Fruit fly (Drosophila melanogaster) whole organism, embryonic: ENCODE measurements around the gene CG33268.

ENCODE experiments used
- Ada2b ChIP-seq: fragments of 200-800 bp; sonication (Bioruptor generic); IDR thresholded peaks from 2 replicates; pipeline ENCODE4 v1.3.6; 2022; ENCODE audit warnings: missing biosample characterization, missing genetic modification characterization
- Blimp-1 ChIP-seq: fragments of 200-800 bp; sonication (Bioruptor generic); optimal IDR thresholded peaks from 3 replicates; lab custom pipeline; 2018; ENCODE audit warnings: missing biosample characterization, missing genetic modification characterization, mild to moderate bottlenecking, moderate library complexity, missing genetic modification reagents
- CG11695 ChIP-seq: fragments of 200-800 bp; sonication (Bioruptor generic); IDR thresholded peaks from 3 replicates; pipeline ENCODE4 v1.3.6; 2022; ENCODE audit warnings: missing biosample characterization, missing genetic modification characterization
- CG14441 ChIP-seq: fragments of 200-800 bp; sonication (Bioruptor generic); IDR thresholded peaks from 2 replicates; pipeline ENCODE4 v1.3.6; 2022; ENCODE audit warnings: missing biosample characterization, missing genetic modification characterization
- CG14860 ChIP-seq: fragments of 200-800 bp; sonication (Bioruptor generic); IDR thresholded peaks from 3 replicates; pipeline ENCODE4 v1.3.6; 2022; ENCODE audit warnings: missing biosample characterization, missing genetic modification characterization; ENCODE audit not compliant: partially characterized antibody
- CG16813 ChIP-seq: fragments of 200-800 bp; sonication (Bioruptor generic); IDR thresholded peaks from 3 replicates; pipeline ENCODE4 v1.3.6; 2022; ENCODE audit warnings: missing biosample characterization, missing genetic modification characterization; ENCODE audit not compliant: partially characterized antibody
- CG2120 ChIP-seq: fragments of 200-800 bp; sonication (Bioruptor generic); optimal IDR thresholded peaks from 3 replicates; lab custom pipeline; 2016; ENCODE audit warnings: missing biosample characterization, missing genetic modification characterization
- CG30020 ChIP-seq: fragments of 200-800 bp; optimal IDR thresholded peaks from 2 replicates; lab custom pipeline; 2019; ENCODE audit warnings: missing biosample characterization, mild to moderate bottlenecking, missing genetic modification characterization, moderate library complexity
- CG30431 ChIP-seq: fragments of 200-800 bp; sonication (Bioruptor generic); optimal IDR thresholded peaks from 2 replicates; lab custom pipeline; 2017; ENCODE audit warnings: missing biosample characterization, missing genetic modification characterization
- CG31365 ChIP-seq: fragments of 200-800 bp; sonication (Bioruptor generic); optimal IDR thresholded peaks from 2 replicates; lab custom pipeline; 2018; ENCODE audit warnings: missing biosample characterization, mild to moderate bottlenecking, missing genetic modification characterization
- CG3163 ChIP-seq: fragments of 200-800 bp; sonication (Bioruptor generic); optimal IDR thresholded peaks from 3 replicates; lab custom pipeline; 2016; ENCODE audit warnings: missing biosample characterization, missing genetic modification characterization
- CG4328 ChIP-seq: fragments of 200-800 bp; sonication (Bioruptor generic); optimal IDR thresholded peaks from 3 replicates; lab custom pipeline; 2017; ENCODE audit warnings: missing biosample characterization, missing genetic modification reagents, missing genetic modification characterization
- CG6683 ChIP-seq: fragments of 200-800 bp; sonication (Bioruptor generic); optimal IDR thresholded peaks from 2 replicates; lab custom pipeline; 2017; ENCODE audit warnings: missing biosample characterization, mild to moderate bottlenecking, missing genetic modification characterization, missing genetic modification reagents
- CG7786 ChIP-seq: fragments of 200-800 bp; sonication (Bioruptor generic); optimal IDR thresholded peaks from 2 replicates; lab custom pipeline; 2016; ENCODE audit warnings: missing biosample characterization, missing genetic modification characterization
- CG8924 ChIP-seq: fragments of 200-800 bp; optimal IDR thresholded peaks from 3 replicates; lab custom pipeline; 2019; ENCODE audit warnings: missing biosample characterization, mild to moderate bottlenecking, missing genetic modification characterization, moderate library complexity
- CoRest ChIP-seq: fragments of 200-800 bp; sonication (Bioruptor generic); optimal IDR thresholded peaks from 3 replicates; lab custom pipeline; 2018; ENCODE audit warnings: missing biosample characterization, mild to moderate bottlenecking, missing genetic modification characterization, moderate library complexity
- Deaf1 ChIP-seq: fragments of 200-800 bp; optimal IDR thresholded peaks from 3 replicates; lab custom pipeline; 2019; ENCODE audit warnings: missing biosample characterization, mild to moderate bottlenecking, missing genetic modification characterization, moderate library complexity
- Doc3 ChIP-seq: fragments of 200-800 bp; sonication (Bioruptor generic); IDR thresholded peaks from 3 replicates; pipeline ENCODE4 v1.3.6; 2022; ENCODE audit warnings: missing biosample characterization, missing genetic modification characterization; ENCODE audit not compliant: partially characterized antibody
- ERR ChIP-seq: fragments of 200-800 bp; sonication (Bioruptor generic); optimal IDR thresholded peaks from 2 replicates; lab custom pipeline; 2016; ENCODE audit warnings: missing biosample characterization, missing genetic modification characterization
- Eip74EF ChIP-seq, 2 experiments: fragments of 200-800 bp in 1 of 2; fragments of >200 bp in 1 of 2; sonication (Bioruptor generic) in 1 of 2; optimal IDR thresholded peaks; 2 replicates each; lab custom pipeline; 2017 to 2019; ENCODE audit warnings: missing biosample characterization in 2 of 2, missing genetic modification characterization in 2 of 2, mild to moderate bottlenecking in 1 of 2, moderate library complexity in 1 of 2
- HLH4C ChIP-seq: fragments of 200-800 bp; sonication (Bioruptor generic); IDR thresholded peaks from 3 replicates; pipeline ENCODE4 v1.3.6; 2022; ENCODE audit warnings: missing biosample characterization, missing genetic modification characterization; ENCODE audit not compliant: partially characterized antibody
- Hr3 ChIP-seq: fragments of 200-800 bp; sonication (Bioruptor generic); optimal IDR thresholded peaks from 3 replicates; lab custom pipeline; 2016; ENCODE audit warnings: missing biosample characterization, missing genetic modification characterization
- MBD-R2 ChIP-seq: fragments of 200-800 bp; sonication (Bioruptor generic); IDR thresholded peaks from 2 replicates; pipeline ENCODE4 v1.3.6; 2022; ENCODE audit warnings: missing biosample characterization, missing genetic modification characterization
- Neu2 ChIP-seq: fragments of 200-800 bp; sonication (Bioruptor generic); optimal IDR thresholded peaks from 3 replicates; lab custom pipeline; 2016; ENCODE audit warnings: missing biosample characterization, missing genetic modification characterization, borderline replicate concordance
- Opbp ChIP-seq: fragments of 200-800 bp; sonication (Bioruptor generic); IDR thresholded peaks from 3 replicates; pipeline ENCODE4 v1.3.6; 2022; ENCODE audit warnings: missing biosample characterization, missing genetic modification characterization; ENCODE audit not compliant: partially characterized antibody
- Pdp1 ChIP-seq, 2 experiments: fragments of 200-800 bp; sonication (Bioruptor generic); optimal IDR thresholded peaks; 3 replicates each; lab custom pipeline; 2016; ENCODE audit warnings: missing biosample characterization in 2 of 2, missing genetic modification characterization in 2 of 2, mild to moderate bottlenecking in 1 of 2, moderate library complexity in 1 of 2
- Trl ChIP-seq, 3 experiments: fragments of >200 bp in 2 of 3; fragments of 200-800 bp in 1 of 3; sonication (Bioruptor generic) in 1 of 3; optimal IDR thresholded peaks; 2 replicates in 1 of 3; 3 replicates in 2 of 3; lab custom pipeline; 2016 to 2017; ENCODE audit warnings: missing biosample characterization in 1 of 3, missing genetic modification characterization in 1 of 3
- chinmo ChIP-seq: fragments of 200-800 bp; sonication (Bioruptor generic); IDR thresholded peaks from 4 replicates; pipeline ENCODE4 v1.3.6; 2022; ENCODE audit warnings: missing biosample characterization, missing genetic modification characterization; ENCODE audit not compliant: partially characterized antibody
- crol ChIP-seq: fragments of 200-800 bp; sonication (Bioruptor generic); IDR thresholded peaks from 2 replicates; pipeline ENCODE4 v1.3.6; 2022; ENCODE audit warnings: missing biosample characterization, missing genetic modification characterization
- eve ChIP-seq, 2 experiments: fragments of >200 bp; optimal IDR thresholded peaks; 2 replicates each; lab custom pipeline; 2017; ENCODE audit warnings: missing biosample characterization in 2 of 2, missing genetic modification characterization in 2 of 2
- ftz-f1 ChIP-seq: fragments of 200-800 bp; sonication (Bioruptor generic); optimal IDR thresholded peaks from 2 replicates; lab custom pipeline; 2016; ENCODE audit warnings: missing biosample characterization, missing genetic modification characterization
- fu2 ChIP-seq: fragments of 200-800 bp; sonication (Bioruptor generic); optimal IDR thresholded peaks from 2 replicates; lab custom pipeline; 2016; ENCODE audit warnings: missing biosample characterization, missing genetic modification characterization
- h ChIP-seq: fragments of >200 bp; optimal IDR thresholded peaks from 2 replicates; lab custom pipeline; 2017
- ham ChIP-seq: fragments of 200-800 bp; sonication (Bioruptor generic); IDR thresholded peaks from 2 replicates; pipeline ENCODE4 v1.3.6; 2022; ENCODE audit warnings: missing biosample characterization, missing genetic modification characterization
- hkb ChIP-seq, 2 experiments: fragments of 200-800 bp in 1 of 2; fragments of >200 bp in 1 of 2; sonication (Bioruptor generic) in 1 of 2; IDR thresholded peaks in 1 of 2; optimal IDR thresholded peaks in 1 of 2; 2 replicates each; pipeline versions ENCODE4 v1.3.6 to Lab custom; 2017 to 2022; ENCODE audit warnings: missing biosample characterization in 1 of 2, missing genetic modification characterization in 1 of 2
- jumu ChIP-seq: fragments of 200-800 bp; sonication (Bioruptor generic); optimal IDR thresholded peaks from 3 replicates; lab custom pipeline; 2016; ENCODE audit warnings: missing biosample characterization, missing genetic modification characterization
- ken ChIP-seq: fragments of 200-800 bp; sonication (Bioruptor generic); IDR thresholded peaks from 3 replicates; pipeline ENCODE4 v1.3.6; 2022; ENCODE audit warnings: missing biosample characterization, missing genetic modification characterization
- mam ChIP-seq: fragments of 200-800 bp; sonication (Bioruptor generic); optimal IDR thresholded peaks from 3 replicates; lab custom pipeline; 2016; ENCODE audit warnings: missing biosample characterization, missing genetic modification characterization
- oc ChIP-seq: fragments of 200-800 bp; sonication (Bioruptor generic); optimal IDR thresholded peaks from 2 replicates; lab custom pipeline; 2018; ENCODE audit warnings: missing biosample characterization, mild to moderate bottlenecking, missing genetic modification characterization, moderate library complexity
- onecut ChIP-seq: fragments of 200-800 bp; sonication (Bioruptor generic); IDR thresholded peaks from 2 replicates; pipeline ENCODE4 v1.3.6; 2022; ENCODE audit warnings: missing biosample characterization, missing genetic modification characterization
- peb ChIP-seq: fragments of 200-800 bp; sonication (Bioruptor generic); IDR thresholded peaks from 2 replicates; pipeline ENCODE4 v1.3.6; 2022; ENCODE audit warnings: missing biosample characterization, missing genetic modification characterization
- phol ChIP-seq: fragments of 200-800 bp; sonication (Bioruptor generic); optimal IDR thresholded peaks from 3 replicates; lab custom pipeline; 2018; ENCODE audit warnings: missing biosample characterization, mild to moderate bottlenecking, missing genetic modification characterization, moderate library complexity
- pita ChIP-seq: fragments of 200-800 bp; sonication (Bioruptor generic); optimal IDR thresholded peaks from 2 replicates; lab custom pipeline; 2017; ENCODE audit warnings: missing biosample characterization, mild to moderate bottlenecking, missing genetic modification characterization
- pum ChIP-seq: fragments of 200-800 bp; sonication (Bioruptor generic); optimal IDR thresholded peaks from 2 replicates; lab custom pipeline; 2016; ENCODE audit warnings: missing biosample characterization, missing genetic modification characterization
- slou ChIP-seq: fragments of 200-800 bp; sonication (Bioruptor generic); optimal IDR thresholded peaks from 3 replicates; lab custom pipeline; 2016; ENCODE audit warnings: missing biosample characterization, missing genetic modification characterization
- ssp ChIP-seq: fragments of 200-800 bp; sonication (Bioruptor generic); IDR thresholded peaks from 2 replicates; pipeline ENCODE4 v1.3.6; 2022; ENCODE audit warnings: missing biosample characterization, missing genetic modification characterization
- ttk ChIP-seq: fragments of 200-800 bp; sonication (Bioruptor generic); IDR thresholded peaks from 2 replicates; pipeline ENCODE4 v2.1.2; 2022; ENCODE audit warnings: missing biosample characterization, missing genetic modification characterization
- wor ChIP-seq: fragments of 200-800 bp; sonication (Bioruptor generic); IDR thresholded peaks from 2 replicates; pipeline ENCODE4 v1.3.6; 2022; ENCODE audit warnings: missing biosample characterization, missing genetic modification characterization
- zen2 ChIP-seq: fragments of 200-800 bp; sonication (Bioruptor generic); IDR thresholded peaks from 3 replicates; pipeline ENCODE4 v1.3.6; 2022; ENCODE audit warnings: missing biosample characterization, missing genetic modification characterization; ENCODE audit not compliant: partially characterized antibody

CG33268 gene

dm6 chr3L:11586794-11587462 is 4.1 kb downstream of the CG33268 start (continued):
- TF ChIP-seq Hr3 (GFP tag; lab: Kevin White, UChicago) (no peak), slou (GFP tag; lab: Kevin White, UChicago) (no peak), Neu2 (no peak), oc (tag; lab: Kevin White, UChicago) (peak; percentile 38), ttk (GFP tag; lab: Robert Waterston, UW) (no peak), h (lab: Kevin White, UChicago) (no peak), CG14441 (GFP tag; lab: Robert Waterston, UW) (no peak), jumu (GFP tag; lab: Kevin White, UChicago) (no peak), ham (GFP tag; lab: Robert Waterston, UW) (no peak), Blimp-1 (peak; percentile 83), CG31365 (no peak), CoRest (tag; lab: Kevin White, UChicago) (no peak), pum (GFP tag; lab: Kevin White, UChicago) (no peak), CG6683 (no peak), hkb (optimal IDR thresholded peaks at IDR 0.05; lab: Kevin White, UChicago) (no peak), hkb (GFP tag; IDR thresholded peaks at IDR 0.05; lab: Robert Waterston, UW) (peak; percentile 16; the same call in 1 of the 2 replicates), onecut (no peak), CG4328 (no peak), peb (GFP tag; lab: Robert Waterston, UW) (peak; percentile 46; the same call in 1 of the 2 replicates), chinmo (GFP tag; lab: Robert Waterston, UW) (peak; percentile 92), MBD-R2 (GFP tag; lab: Robert Waterston, UW) (no peak), CG3163 (GFP tag; lab: Kevin White, UChicago) (peak; percentile 88), ssp (GFP tag; lab: Robert Waterston, UW) (no peak), CG30020 (tag; lab: Kevin White, UChicago) (no peak), Eip74EF (GFP tag; optimal IDR thresholded peaks at IDR 0.05; lab: Kevin White, UChicago) (peak in 1 of 2 experiments; percentile 45), Pdp1 (GFP tag; optimal IDR thresholded peaks at IDR 0.05; lab: Kevin White, UChicago) (peak in 1 of 2 experiments; percentile 69), Doc3 (GFP tag; lab: Robert Waterston, UW) (0 out of 3 replicates have a peak, but pooled peaks have one; percentile 45), CG16813 (GFP tag; lab: Robert Waterston, UW) (peak; percentile 21; the same call in 1 of the 3 replicates), Trl (optimal IDR thresholded peaks at IDR 0.05; lab: Kevin White, UChicago) (peak; percentile 39 to 55), Trl (GFP tag; optimal IDR thresholded peaks at IDR 0.05; lab: Kevin White, UChicago) (no peak), phol (tag; lab: Kevin White, UChicago) (no peak), ftz-f1 (GFP tag; lab: Kevin White, UChicago) (peak; percentile 84), zen2 (GFP tag; lab: Robert Waterston, UW) (no peak), CG14860 (GFP tag; lab: Robert Waterston, UW) (no peak), CG2120 (GFP tag; lab: Kevin White, UChicago) (no peak), HLH4C (peak; percentile 55; the same call in 2 of the 3 replicates), fu2 (GFP tag; lab: Kevin White, UChicago) (no peak), Deaf1 (peak; percentile 44), ken (GFP tag; lab: Robert Waterston, UW) (no peak), Opbp (GFP tag; lab: Robert Waterston, UW) (no peak), CG7786 (GFP tag; lab: Kevin White, UChicago) (no peak), crol (GFP tag; lab: Robert Waterston, UW) (peak; percentile 99), CG8924 (tag; lab: Kevin White, UChicago) (no peak), Ada2b (GFP tag; lab: Robert Waterston, UW) (no peak), pita (GFP tag; lab: Kevin White, UChicago) (no peak), ERR (GFP tag; lab: Kevin White, UChicago) (no peak), eve (GFP tag; optimal IDR thresholded peaks at IDR 0.05; lab: Kevin White, UChicago) (no peak), mam (GFP tag; lab: Kevin White, UChicago) (no peak), CG11695 (GFP tag; lab: Robert Waterston, UW) (no peak), CG30431 (no peak), wor (GFP tag; lab: Robert Waterston, UW) (no peak)
